Fruit fly (Drosophila melanogaster): Measurements from ENCODE around the gene per.

Gene per

dm6 chrX:2732127-2732526 is 46.7 kb downstream of the per start, which contains the start of the genes ttm50 and CG2712 (continued):
- TF ChIP-seq CG6813 (GFP tag; optimal IDR thresholded peaks at IDR 0.05) (no peak), CG2678 (tag; optimal IDR thresholded peaks at IDR 0.05) (no peak), gce (GFP tag; IDR thresholded peaks at IDR 0.05) (no peak), CG4424 (GFP tag; optimal IDR thresholded peaks at IDR 0.05) (peak; percentile 63), CG6272 (GFP tag; IDR thresholded peaks at IDR 0.05) (peak; percentile 51; the same call in 1 of the 2 replicates), D19A (tag; optimal IDR thresholded peaks at IDR 0.05) (no peak), nom (GFP tag; optimal IDR thresholded peaks at IDR 0.05) (peak; percentile 34), btn (GFP tag; optimal IDR thresholded peaks at IDR 0.05) (no peak), CG1647 (GFP tag; optimal IDR thresholded peaks at IDR 0.05) (no peak), CG7928 (GFP tag; optimal IDR thresholded peaks at IDR 0.05) (peak; percentile 31), nerfin-2 (GFP tag; IDR thresholded peaks at IDR 0.05; ENCODE audit: partially characterized antibody) (no peak), Six4 (GFP tag; optimal IDR thresholded peaks at IDR 0.05) (peak; percentile 13), en (GFP tag; optimal IDR thresholded peaks at IDR 0.05) (no peak), CG14965 (GFP tag; optimal IDR thresholded peaks at IDR 0.05; ENCODE audit: borderline replicate concordance) (no peak), Hmr (GFP tag; optimal IDR thresholded peaks at IDR 0.05) (no peak), NfI (GFP tag; optimal IDR thresholded peaks at IDR 0.05) (peak; percentile 65), pfk (GFP tag; optimal IDR thresholded peaks at IDR 0.05) (no peak), Atf3 (GFP tag; optimal IDR thresholded peaks at IDR 0.05) (no peak), Awh (GFP tag; IDR thresholded peaks at IDR 0.05) (no peak), amos (GFP tag; IDR thresholded peaks at IDR 0.05; ENCODE audit: partially characterized antibody) (no peak), crc (GFP tag; optimal IDR thresholded peaks at IDR 0.05) (no peak), ken (GFP tag; IDR thresholded peaks at IDR 0.05) (0 out of 3 replicates have a peak, but pooled peaks have one; percentile 54), Tbp (GFP tag; optimal IDR thresholded peaks at IDR 0.05) (peak; percentile 66), CoRest (tag; optimal IDR thresholded peaks at IDR 0.05) (peak; percentile 82), Poxn (GFP tag; IDR thresholded peaks at IDR 0.05) (no peak), CG30403 (GFP tag; optimal IDR thresholded peaks at IDR 0.05) (peak; percentile 73), CG13894 (tag; optimal IDR thresholded peaks at IDR 0.05) (no peak), prd (optimal IDR thresholded peaks at IDR 0.05) (no peak), prd (GFP tag; IDR thresholded peaks at IDR 0.05) (peak; percentile 78), CG10147 (GFP tag; optimal IDR thresholded peaks at IDR 0.05) (peak; percentile 66), HLHmδ (GFP tag; optimal IDR thresholded peaks at IDR 0.05) (no peak), mld (GFP tag; IDR thresholded peaks at IDR 0.05; ENCODE audit: partially characterized antibody) (no peak), GATAe (GFP tag; conservative IDR thresholded peaks at IDR 0.05) (no peak), H15 (GFP tag; IDR thresholded peaks at IDR 0.05) (no peak), sqz (GFP tag; optimal IDR thresholded peaks at IDR 0.05) (no peak), Hr78 (GFP tag; optimal IDR thresholded peaks at IDR 0.05) (no peak), ac (GFP tag; optimal IDR thresholded peaks at IDR 0.05) (no peak), CG4360 (GFP tag; IDR thresholded peaks at IDR 0.05) (no peak), sug (tag; optimal IDR thresholded peaks at IDR 0.05) (peak; percentile 79), Stat92E (GFP tag; optimal IDR thresholded peaks at IDR 0.05) (no peak), da (GFP tag; optimal IDR thresholded peaks at IDR 0.05) (no peak), pan (optimal IDR thresholded peaks at IDR 0.05) (no peak), pan (GFP tag; optimal IDR thresholded peaks at IDR 0.05 in 1 of 2, IDR thresholded peaks at IDR 0.05 in 1 of 2) (peak in 1 of 2 experiments; percentile 35), Ets65A (GFP tag) (peak; percentile 62), CG4707 (GFP tag; optimal IDR thresholded peaks at IDR 0.05) (no peak), mam (GFP tag; optimal IDR thresholded peaks at IDR 0.05) (no peak), maf-S (GFP tag; optimal IDR thresholded peaks at IDR 0.05) (no peak), cato (GFP tag; optimal IDR thresholded peaks at IDR 0.05; ENCODE audit: borderline replicate concordance) (peak; percentile 45), CG4820 (GFP tag; optimal IDR thresholded peaks at IDR 0.05) (peak; percentile 5), zen (tag; optimal IDR thresholded peaks at IDR 0.05) (peak; percentile 40), CG31365 (tag; optimal IDR thresholded peaks at IDR 0.05) (no peak)

Measured in whole organism, embryonic.